Fruit fly (Drosophila melanogaster) whole organism, embryonic: ENCODE measurements around the gene CG42784.

Source experiments
- Adf1 ChIP-seq: fragments of 200-800 bp; sonication (Bioruptor generic); IDR thresholded peaks from 2 replicates; pipeline ENCODE4 v1.3.6; 2022; ENCODE audit warnings: missing biosample characterization, missing genetic modification characterization
- Antp ChIP-seq: fragments of 200-800 bp; sonication (Bioruptor generic); optimal IDR thresholded peaks from 3 replicates; lab custom pipeline; 2016; ENCODE audit warnings: missing biosample characterization, missing genetic modification characterization
- B-H2 ChIP-seq: fragments of 200-800 bp; sonication (Bioruptor generic); optimal IDR thresholded peaks from 2 replicates; lab custom pipeline; 2018; ENCODE audit warnings: missing biosample characterization, mild to moderate bottlenecking, missing genetic modification characterization
- CG10959 ChIP-seq: fragments of 200-800 bp; sonication (Bioruptor generic); IDR thresholded peaks from 2 replicates; pipeline ENCODE4 v1.3.6; 2022; ENCODE audit warnings: missing biosample characterization, missing genetic modification characterization
- CG11093 ChIP-seq: fragments of 200-800 bp; sonication (Bioruptor generic); IDR thresholded peaks from 3 replicates; pipeline ENCODE4 v1.3.6; 2022; ENCODE audit warnings: missing biosample characterization, missing genetic modification characterization
- CG12104 ChIP-seq: fragments of 200-800 bp; sonication (Bioruptor generic); optimal IDR thresholded peaks from 3 replicates; lab custom pipeline; 2016; ENCODE audit warnings: missing biosample characterization, missing genetic modification characterization
- CG12219 ChIP-seq: fragments of 200-800 bp; sonication (Bioruptor generic); optimal IDR thresholded peaks from 3 replicates; lab custom pipeline; 2018; ENCODE audit warnings: missing biosample characterization, mild to moderate bottlenecking, missing genetic modification characterization
- CG12236 ChIP-seq: fragments of 200-800 bp; sonication (Bioruptor generic); optimal IDR thresholded peaks from 2 replicates; lab custom pipeline; 2016; ENCODE audit warnings: missing biosample characterization, missing genetic modification characterization
- CG12744 ChIP-seq: fragments of 200-800 bp; sonication (Bioruptor generic); optimal IDR thresholded peaks from 2 replicates; lab custom pipeline; 2016; ENCODE audit warnings: missing biosample characterization, missing genetic modification characterization
- CG13624 ChIP-seq: fragments of 200-800 bp; sonication (Bioruptor generic); optimal IDR thresholded peaks from 2 replicates; lab custom pipeline; 2016; ENCODE audit warnings: missing biosample characterization, missing genetic modification characterization
- CG14667 ChIP-seq: fragments of 200-800 bp; sonication (Bioruptor generic); IDR thresholded peaks from 2 replicates; pipeline ENCODE4 v1.3.6; 2022; ENCODE audit warnings: missing biosample characterization, missing genetic modification characterization
- CG18619 ChIP-seq: fragments of 200-800 bp; sonication (Bioruptor generic); optimal IDR thresholded peaks from 3 replicates; lab custom pipeline; 2017; ENCODE audit warnings: missing biosample characterization, mild to moderate bottlenecking, missing genetic modification characterization
- CG2129 ChIP-seq: fragments of 200-800 bp; sonication (Bioruptor generic); IDR thresholded peaks from 2 replicates; pipeline ENCODE4 v1.3.6; 2022; ENCODE audit warnings: missing biosample characterization, missing genetic modification characterization; ENCODE audit not compliant: partially characterized antibody
- CG2199 ChIP-seq: fragments of 200-800 bp; sonication (Bioruptor generic); IDR thresholded peaks from 3 replicates; pipeline ENCODE4 v1.3.6; 2022; ENCODE audit warnings: missing biosample characterization, missing genetic modification characterization
- CG30403 ChIP-seq: fragments of 200-800 bp; sonication (Bioruptor generic); optimal IDR thresholded peaks from 3 replicates; lab custom pipeline; 2016; ENCODE audit warnings: missing biosample characterization, missing genetic modification characterization
- CG3163 ChIP-seq: fragments of 200-800 bp; sonication (Bioruptor generic); optimal IDR thresholded peaks from 3 replicates; lab custom pipeline; 2016; ENCODE audit warnings: missing biosample characterization, missing genetic modification characterization
- CG32532 ChIP-seq: fragments of 200-800 bp; sonication (Bioruptor generic); IDR thresholded peaks from 2 replicates; pipeline ENCODE4 v1.3.6; 2022; ENCODE audit warnings: missing biosample characterization, missing genetic modification characterization
- CG3726 ChIP-seq: fragments of 200-800 bp; sonication (Bioruptor generic); IDR thresholded peaks from 3 replicates; pipeline ENCODE4, ENCODE4 v1.3.6; 2022; ENCODE audit warnings: missing biosample characterization, missing genetic modification characterization
- CG3838 ChIP-seq: fragments of 200-800 bp; sonication (Bioruptor generic); optimal IDR thresholded peaks from 3 replicates; lab custom pipeline; 2016; ENCODE audit warnings: missing biosample characterization, missing genetic modification characterization
- CG4730 ChIP-seq: fragments of 200-800 bp; sonication (Bioruptor generic); IDR thresholded peaks from 2 replicates; pipeline ENCODE4 v1.3.6; 2022; ENCODE audit warnings: missing biosample characterization, missing genetic modification characterization
- CG6272 ChIP-seq: fragments of 200-800 bp; sonication (Bioruptor generic); IDR thresholded peaks from 2 replicates; pipeline ENCODE4 v1.3.6; 2022; ENCODE audit warnings: missing biosample characterization, missing genetic modification characterization
- CG6791 ChIP-seq: fragments of 200-800 bp; sonication (Bioruptor generic); IDR thresholded peaks from 3 replicates; pipeline ENCODE4 v1.3.6; 2022; ENCODE audit warnings: missing biosample characterization, missing genetic modification characterization; ENCODE audit not compliant: partially characterized antibody
- CG9727 ChIP-seq: fragments of 200-800 bp; sonication (Bioruptor generic); optimal IDR thresholded peaks from 3 replicates; lab custom pipeline; 2017; ENCODE audit warnings: missing biosample characterization, mild to moderate bottlenecking, missing genetic modification characterization
- Dek ChIP-seq: fragments of 200-800 bp; sonication (Bioruptor generic); optimal IDR thresholded peaks from 3 replicates; lab custom pipeline; 2019; ENCODE audit warnings: missing biosample characterization, mild to moderate bottlenecking, missing genetic modification characterization, moderate library complexity
- Dp ChIP-seq: fragments of 200-800 bp; sonication (Bioruptor generic); optimal IDR thresholded peaks from 2 replicates; lab custom pipeline; 2018; ENCODE audit warnings: missing biosample characterization, mild to moderate bottlenecking, missing genetic modification characterization, moderate library complexity
- E2f2 ChIP-seq: fragments of 200-800 bp; sonication (Bioruptor generic); IDR thresholded peaks from 2 replicates; pipeline ENCODE4 v1.3.6; 2022; ENCODE audit warnings: missing biosample characterization, missing genetic modification characterization
- Gsc ChIP-seq: fragments of 200-800 bp; sonication (Bioruptor generic); IDR thresholded peaks from 2 replicates; pipeline ENCODE4 v1.3.6; 2022; ENCODE audit warnings: missing biosample characterization, missing genetic modification characterization
- HmgZ ChIP-seq: fragments of 200-800 bp; sonication (Bioruptor generic); optimal IDR thresholded peaks from 2 replicates; lab custom pipeline; 2018; ENCODE audit warnings: missing biosample characterization, mild to moderate bottlenecking, missing genetic modification characterization
- Hmr ChIP-seq: fragments of 200-800 bp; sonication (Bioruptor generic); optimal IDR thresholded peaks from 3 replicates; lab custom pipeline; 2017; ENCODE audit warnings: mild to moderate bottlenecking, missing biosample characterization, missing genetic modification reagents, missing genetic modification characterization
- Lim3 ChIP-seq: fragments of 200-800 bp; sonication (Bioruptor generic); IDR thresholded peaks from 2 replicates; pipeline ENCODE4 v1.3.6; 2022; ENCODE audit warnings: missing biosample characterization, missing genetic modification characterization
- Neu2 ChIP-seq: fragments of 200-800 bp; sonication (Bioruptor generic); optimal IDR thresholded peaks from 3 replicates; lab custom pipeline; 2016; ENCODE audit warnings: missing biosample characterization, missing genetic modification characterization, borderline replicate concordance
- Oli ChIP-seq: fragments of 200-800 bp; sonication (Bioruptor generic); optimal IDR thresholded peaks from 2 replicates; lab custom pipeline; 2018; ENCODE audit warnings: missing biosample characterization, mild to moderate bottlenecking, missing genetic modification characterization, moderate library complexity
- Spps ChIP-seq: fragments of 200-800 bp; sonication (Bioruptor generic); optimal IDR thresholded peaks from 2 replicates; lab custom pipeline; 2018; ENCODE audit warnings: missing biosample characterization, mild to moderate bottlenecking, missing genetic modification characterization
- Taf1 ChIP-seq: fragments of 200-800 bp; sonication (Bioruptor generic); IDR thresholded peaks from 2 replicates; pipeline ENCODE4 v1.3.6; 2022; ENCODE audit warnings: missing biosample characterization, missing genetic modification characterization
- ash1 ChIP-seq: fragments of 200-800 bp; sonication (Bioruptor generic); optimal IDR thresholded peaks from 2 replicates; lab custom pipeline; 2018; ENCODE audit warnings: missing biosample characterization, mild to moderate bottlenecking, missing genetic modification characterization
- ato ChIP-seq: fragments of 200-800 bp; sonication (Bioruptor generic); IDR thresholded peaks from 2 replicates; pipeline ENCODE4 v1.3.6; 2022; ENCODE audit warnings: missing biosample characterization, missing genetic modification characterization; ENCODE audit not compliant: partially characterized antibody
- ci ChIP-seq: fragments of 200-800 bp; sonication (Bioruptor generic); IDR thresholded peaks from 3 replicates; pipeline ENCODE4 v1.3.6; 2022; ENCODE audit warnings: missing biosample characterization, missing genetic modification characterization
- ftz-f1 ChIP-seq: fragments of 200-800 bp; sonication (Bioruptor generic); optimal IDR thresholded peaks from 2 replicates; lab custom pipeline; 2016; ENCODE audit warnings: missing biosample characterization, missing genetic modification characterization
- gce ChIP-seq: fragments of 200-800 bp; sonication (Bioruptor generic); IDR thresholded peaks from 3 replicates; pipeline ENCODE4 v1.3.6; 2022; ENCODE audit warnings: missing biosample characterization, missing genetic modification characterization
- kni ChIP-seq: fragments of 200-800 bp; sonication (Bioruptor generic); optimal IDR thresholded peaks from 3 replicates; lab custom pipeline; 2017; ENCODE audit warnings: mild to moderate bottlenecking, missing biosample characterization, missing genetic modification reagents, missing genetic modification characterization
- knrl ChIP-seq: fragments of 200-800 bp; sonication (Bioruptor generic); IDR thresholded peaks from 3 replicates; pipeline ENCODE4 v1.3.6; 2022; ENCODE audit warnings: missing biosample characterization, missing genetic modification characterization; ENCODE audit not compliant: partially characterized antibody
- lilli ChIP-seq: fragments of 200-800 bp; sonication (Bioruptor generic); optimal IDR thresholded peaks from 3 replicates; lab custom pipeline; 2016; ENCODE audit warnings: missing biosample characterization, missing genetic modification characterization
- org-1 ChIP-seq: fragments of 200-800 bp; sonication (Bioruptor generic); optimal IDR thresholded peaks from 2 replicates; lab custom pipeline; 2017; ENCODE audit warnings: missing biosample characterization, missing genetic modification characterization
- pum ChIP-seq: fragments of 200-800 bp; sonication (Bioruptor generic); optimal IDR thresholded peaks from 2 replicates; lab custom pipeline; 2016; ENCODE audit warnings: missing biosample characterization, missing genetic modification characterization
- sd ChIP-seq: fragments of 200-800 bp; sonication (Bioruptor generic); optimal IDR thresholded peaks from 3 replicates; lab custom pipeline; 2018; ENCODE audit warnings: missing biosample characterization, mild to moderate bottlenecking, missing genetic modification characterization, moderate library complexity
- sqz ChIP-seq: fragments of 200-800 bp; sonication (Bioruptor generic); optimal IDR thresholded peaks from 3 replicates; lab custom pipeline; 2018; ENCODE audit warnings: missing biosample characterization, mild to moderate bottlenecking, missing genetic modification characterization
- sug ChIP-seq: fragments of 200-800 bp; optimal IDR thresholded peaks from 2 replicates; lab custom pipeline; 2019; ENCODE audit warnings: missing biosample characterization, mild to moderate bottlenecking, missing genetic modification characterization, moderate library complexity
- vvl ChIP-seq: fragments of 200-800 bp; sonication (Bioruptor generic); IDR thresholded peaks from 2 replicates; pipeline ENCODE4 v1.3.6; 2022; ENCODE audit warnings: missing biosample characterization, missing genetic modification characterization
- zfh2 ChIP-seq: fragments of 200-800 bp; sonication (Bioruptor generic); optimal IDR thresholded peaks from 2 replicates; lab custom pipeline; 2016; ENCODE audit warnings: missing biosample characterization, missing genetic modification characterization

The CG42784 gene

DNA sequence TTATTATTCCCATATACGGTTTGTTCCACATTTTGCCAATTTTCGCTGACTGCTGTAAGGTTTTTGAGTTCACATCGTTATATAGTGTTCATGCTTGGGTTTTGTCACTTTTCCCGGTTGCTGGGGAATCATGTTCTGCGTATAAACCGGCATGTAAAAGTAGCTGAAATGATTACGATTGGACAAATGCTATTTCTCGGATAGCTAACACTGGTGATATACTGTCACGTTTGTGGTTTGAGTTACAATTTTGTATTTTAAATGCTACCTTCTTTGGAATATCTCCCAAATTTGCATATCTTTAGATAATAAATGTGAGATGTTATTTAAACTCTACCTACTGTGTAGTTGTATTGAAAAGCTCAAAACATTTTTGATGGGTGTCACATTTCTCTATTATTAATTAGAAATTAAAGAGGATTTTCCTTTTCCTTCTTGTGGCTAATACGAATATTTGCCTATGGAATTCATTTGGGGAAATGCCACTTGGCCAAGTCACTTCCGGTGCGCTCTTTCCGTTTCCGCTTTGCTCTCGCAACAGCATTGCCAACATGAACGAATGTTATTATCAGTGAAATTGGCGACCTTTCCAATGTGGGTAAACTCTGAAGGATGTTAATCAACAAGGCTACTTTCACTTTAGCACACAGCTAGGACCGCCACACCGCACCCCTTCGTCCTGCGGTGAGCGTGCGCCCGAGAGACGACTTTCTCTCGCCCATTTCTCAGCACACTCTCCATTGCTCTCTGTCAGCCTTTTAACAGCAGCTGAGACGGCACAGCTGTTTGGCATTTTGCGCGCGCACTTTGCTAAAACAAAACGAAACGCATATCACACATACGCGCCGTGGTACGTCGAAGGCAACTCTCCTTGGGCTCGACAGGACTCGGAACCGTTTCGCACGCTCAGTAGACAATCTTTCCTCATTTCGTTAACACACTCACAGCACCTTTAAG is at the start of gene CG42784, which contains the start of the genes CG16956 and CG43850 (continued):
- no peak for TF ChIP-seq Lim3
- no peak for TF ChIP-seq CG12236 (GFP tag; lab: Kevin White, UChicago)
- TF ChIP-seq CG3838: no peak
- no peak for TF ChIP-seq kni (GFP tag; lab: Kevin White, UChicago)
- TF ChIP-seq CG13624 (GFP tag; lab: Kevin White, UChicago): peak; percentile 50
- no peak for TF ChIP-seq ftz-f1
- TF ChIP-seq CG18619 (GFP tag; lab: Kevin White, UChicago): peak; percentile 69
- no peak; the same call in 1 of the 2 replicates for TF ChIP-seq E2f2
- peak; percentile 56 for TF ChIP-seq CG9727 (GFP tag; lab: Kevin White, UChicago)
- TF ChIP-seq CG4730 (GFP tag; lab: Robert Waterston, UW): no peak
- no peak for TF ChIP-seq Antp (GFP tag; lab: Kevin White, UChicago)
- TF ChIP-seq B-H2 (GFP tag; lab: Kevin White, UChicago): peak; percentile 85
- TF ChIP-seq CG12104 (GFP tag; lab: Kevin White, UChicago): peak; percentile 30
- no peak for TF ChIP-seq CG12744 (GFP tag; lab: Kevin White, UChicago)
- TF ChIP-seq zfh2 (GFP tag; lab: Kevin White, UChicago): no peak
- no peak for TF ChIP-seq CG3163
- TF ChIP-seq HmgZ (tag; lab: Kevin White, UChicago): peak; percentile 2
- TF ChIP-seq CG32532 (GFP tag; lab: Robert Waterston, UW): peak; percentile 47; the same call in 1 of the 2 replicates
- TF ChIP-seq Spps (tag; lab: Kevin White, UChicago): no peak
- TF ChIP-seq Dp (GFP tag; lab: Kevin White, UChicago): no peak
- TF ChIP-seq knrl: no peak
- TF ChIP-seq CG6272 (GFP tag; lab: Robert Waterston, UW): no peak
- TF ChIP-seq ato (GFP tag; lab: Robert Waterston, UW): no peak
- TF ChIP-seq Dek (tag; lab: Kevin White, UChicago): peak; percentile 42
- TF ChIP-seq lilli (GFP tag; lab: Kevin White, UChicago): no peak
- no peak for TF ChIP-seq CG3726
- peak; percentile 68 for TF ChIP-seq org-1 (GFP tag; lab: Kevin White, UChicago)
- TF ChIP-seq Oli: peak; percentile 6
- TF ChIP-seq CG2129 (GFP tag; lab: Robert Waterston, UW): no peak
- TF ChIP-seq CG11093: no peak
- TF ChIP-seq CG12219 (GFP tag; lab: Kevin White, UChicago): peak; percentile 75
- no peak for TF ChIP-seq Gsc (GFP tag; lab: Robert Waterston, UW)
- TF ChIP-seq gce: 0 out of 3 replicates have a peak, but pooled peaks have one; percentile 52
- no peak for TF ChIP-seq CG10959
- peak; percentile 94 for TF ChIP-seq Hmr (GFP tag; lab: Kevin White, UChicago)
- TF ChIP-seq ash1 (GFP tag; lab: Kevin White, UChicago): peak; percentile 24
- peak; percentile 85 for TF ChIP-seq ci
- no peak for TF ChIP-seq Neu2
- TF ChIP-seq pum: no peak
- TF ChIP-seq CG14667: no peak
- peak; percentile 26 for TF ChIP-seq sqz (GFP tag; lab: Kevin White, UChicago)
- TF ChIP-seq CG6791 (GFP tag; lab: Robert Waterston, UW): no peak
- no peak; the same call in 1 of the 2 replicates for TF ChIP-seq Adf1 (GFP tag; lab: Robert Waterston, UW)
- TF ChIP-seq CG30403 (GFP tag; lab: Kevin White, UChicago): no peak
- no peak for TF ChIP-seq sd
- TF ChIP-seq CG2199 (GFP tag; lab: Robert Waterston, UW): no peak
- TF ChIP-seq sug (tag; lab: Kevin White, UChicago): peak; percentile 54
- no peak for TF ChIP-seq Taf1 (GFP tag; lab: Robert Waterston, UW)
- TF ChIP-seq vvl (GFP tag; lab: Robert Waterston, UW): 0 out of 2 replicates have a peak, but pooled peaks have one; percentile 60
